Worm (Caenorhabditis elegans) whole organism, L3 larva: ENCODE results near the gene nuaf-1.

ENCODE experiments used
- ceh-82 ChIP-seq: fragments of 150-350 bp; optimal IDR thresholded peaks from 2 replicates; lab custom pipeline; 2014; ENCODE audit warnings: missing biosample characterization, missing genetic modification characterization
- ceh-9 ChIP-seq: sonication (generic microtip); optimal IDR thresholded peaks from 2 replicates; lab custom pipeline; 2018; ENCODE audit warnings: missing biosample characterization, missing genetic modification characterization
- egl-27 ChIP-seq: sonication (generic microtip); optimal IDR thresholded peaks from 4 replicates; lab custom pipeline; 2017; ENCODE audit warnings: missing biosample characterization, missing genetic modification reagents, missing genetic modification characterization
- elt-1 ChIP-seq: fragments of 150-350 bp; optimal IDR thresholded peaks from 2 replicates; lab custom pipeline; 2014; ENCODE audit warnings: missing biosample characterization, missing genetic modification characterization
- fkh-2 ChIP-seq: fragments of 150-350 bp; optimal IDR thresholded peaks from 2 replicates; lab custom pipeline; 2014; ENCODE audit warnings: missing biosample characterization, missing genetic modification reagents, missing genetic modification characterization
- fos-1 ChIP-seq: fragments of 150-350 bp; optimal IDR thresholded peaks from 2 replicates; lab custom pipeline; 2014; ENCODE audit warnings: missing biosample characterization, missing genetic modification characterization
- lin-15B ChIP-seq: fragments of 150-350 bp; optimal IDR thresholded peaks from 2 replicates; lab custom pipeline; 2014; ENCODE audit warnings: missing biosample characterization, missing genetic modification characterization
- lin-39 ChIP-seq: fragments of 150-350 bp; optimal IDR thresholded peaks from 2 replicates; lab custom pipeline; 2018; ENCODE audit warnings: missing biosample characterization, missing genetic modification reagents, missing genetic modification characterization
- nfya-1 ChIP-seq: sonication (generic microtip); optimal IDR thresholded peaks from 2 replicates; lab custom pipeline; 2017; ENCODE audit warnings: missing genetic modification characterization, mild to moderate bottlenecking, missing compliant biosample characterization, antibody characterized with exemption, moderate library complexity; ENCODE audit not compliant: insufficient read depth
- nhr-77 ChIP-seq: fragments of 150-350 bp; optimal IDR thresholded peaks from 2 replicates; lab custom pipeline; 2014; ENCODE audit warnings: missing biosample characterization, missing genetic modification characterization
- pqm-1 ChIP-seq: fragments of 150-350 bp; optimal IDR thresholded peaks from 2 replicates; lab custom pipeline; 2017; ENCODE audit warnings: missing biosample characterization, missing genetic modification characterization, inconsistent platforms
- tbx-2 ChIP-seq: sonication (generic microtip); optimal IDR thresholded peaks from 2 replicates; lab custom pipeline; 2016; ENCODE audit warnings: mild to moderate bottlenecking, missing genetic modification characterization, missing compliant biosample characterization

ce11 chrV:13536058-13536579 lies 32.3 kb downstream of the nuaf-1 start, which contains the start of gene frpr-5:
- TF ChIP-seq ceh-9 (tag; lab: Kevin White, UChicago) (no peak), fkh-2 (no peak), egl-27 (no peak), pqm-1 (tag; lab: Kevin White, UChicago) (no peak), nfya-1 (tag; lab: Kevin White, UChicago) (no peak), nhr-77 (tag; lab: Kevin White, UChicago) (no peak), lin-39 (tag; lab: Kevin White, UChicago) (no peak), fos-1 (no peak), elt-1 (tag; lab: Kevin White, UChicago) (no peak), ceh-82 (tag; lab: Kevin White, UChicago) (no peak), tbx-2 (tag; lab: Kevin White, UChicago) (no peak), lin-15B (tag; lab: Kevin White, UChicago) (no peak)
